Fruit fly (Drosophila melanogaster) whole organism, embryonic: ENCODE results near the gene Sps2.

Experiments used
- Atf-2 ChIP-seq: fragments of 200-800 bp; sonication (Bioruptor generic); optimal IDR thresholded peaks from 2 replicates; lab custom pipeline; 2016; ENCODE audit warnings: missing biosample characterization, missing genetic modification characterization
- CG10267 ChIP-seq: fragments of 200-800 bp; sonication (Bioruptor generic); optimal IDR thresholded peaks from 2 replicates; lab custom pipeline; 2018; ENCODE audit warnings: missing biosample characterization, mild to moderate bottlenecking, missing genetic modification characterization, moderate library complexity
- CG13775 ChIP-seq: fragments of 200-800 bp; sonication (Bioruptor generic); optimal IDR thresholded peaks from 3 replicates; lab custom pipeline; 2017; ENCODE audit warnings: missing biosample characterization, mild to moderate bottlenecking, missing genetic modification characterization
- CG1647 ChIP-seq: fragments of 200-800 bp; sonication (Bioruptor generic); optimal IDR thresholded peaks from 3 replicates; lab custom pipeline; 2016; ENCODE audit warnings: missing biosample characterization, missing genetic modification characterization
- CG16779 ChIP-seq: fragments of 200-800 bp; sonication (Bioruptor generic); IDR thresholded peaks from 2 replicates; pipeline ENCODE4 v1.3.6; 2022; ENCODE audit warnings: missing biosample characterization, missing genetic modification characterization
- CG16815 ChIP-seq: fragments of 200-800 bp; sonication (Bioruptor generic); optimal IDR thresholded peaks from 3 replicates; lab custom pipeline; 2017; ENCODE audit warnings: missing biosample characterization, mild to moderate bottlenecking, missing genetic modification characterization
- CG16863 ChIP-seq: fragments of 200-800 bp; sonication (Bioruptor generic); optimal IDR thresholded peaks from 3 replicates; lab custom pipeline; 2016; ENCODE audit warnings: missing biosample characterization, missing genetic modification characterization
- CG17385 ChIP-seq: fragments of 200-800 bp; sonication (Bioruptor generic); optimal IDR thresholded peaks from 3 replicates; lab custom pipeline; 2018; ENCODE audit warnings: missing biosample characterization, mild to moderate bottlenecking, missing genetic modification characterization
- CG31224 ChIP-seq: fragments of 200-800 bp; sonication (Bioruptor generic); IDR thresholded peaks from 2 replicates; pipeline ENCODE4 v1.3.6; 2022; ENCODE audit warnings: missing biosample characterization, missing genetic modification characterization
- CG32772 ChIP-seq: fragments of 200-800 bp; sonication (Bioruptor generic); IDR thresholded peaks from 2 replicates; pipeline ENCODE4 v1.3.6; 2022; ENCODE audit warnings: missing biosample characterization, missing genetic modification characterization
- CG4328 ChIP-seq: fragments of 200-800 bp; sonication (Bioruptor generic); optimal IDR thresholded peaks from 3 replicates; lab custom pipeline; 2017; ENCODE audit warnings: missing biosample characterization, missing genetic modification reagents, missing genetic modification characterization
- CG4404 ChIP-seq: fragments of 200-800 bp; sonication (Bioruptor generic); IDR thresholded peaks from 2 replicates; pipeline ENCODE4 v1.3.6; 2022; ENCODE audit warnings: missing biosample characterization, missing genetic modification characterization
- CG6254 ChIP-seq: fragments of 200-800 bp; sonication (Bioruptor generic); optimal IDR thresholded peaks from 3 replicates; lab custom pipeline; 2017; ENCODE audit warnings: mild to moderate bottlenecking, missing biosample characterization, missing genetic modification reagents, missing genetic modification characterization
- CG6689 ChIP-seq: fragments of 200-800 bp; sonication (Bioruptor generic); IDR thresholded peaks from 2 replicates; pipeline ENCODE4 v1.3.6; 2022; ENCODE audit warnings: missing biosample characterization, missing genetic modification characterization
- CG6854 ChIP-seq: fragments of 200-800 bp; sonication (Bioruptor generic); optimal IDR thresholded peaks from 3 replicates; lab custom pipeline; 2017; ENCODE audit warnings: missing biosample characterization, mild to moderate bottlenecking, missing genetic modification characterization
- CG7372 ChIP-seq: fragments of 200-800 bp; sonication (Bioruptor generic); IDR thresholded peaks from 2 replicates; pipeline ENCODE4 v1.3.6; 2022; ENCODE audit warnings: missing biosample characterization, missing genetic modification characterization
- CG7745 ChIP-seq: fragments of 200-800 bp; sonication (Bioruptor generic); optimal IDR thresholded peaks from 2 replicates; lab custom pipeline; 2018; ENCODE audit warnings: missing biosample characterization, mild to moderate bottlenecking, missing genetic modification characterization, moderate library complexity
- CG9797 ChIP-seq: fragments of 200-800 bp; sonication (Bioruptor generic); optimal IDR thresholded peaks from 3 replicates; lab custom pipeline; 2018; ENCODE audit warnings: missing biosample characterization, mild to moderate bottlenecking, missing genetic modification characterization
- Chrac-16 ChIP-seq: fragments of 200-800 bp; sonication (Bioruptor generic); optimal IDR thresholded peaks from 3 replicates; lab custom pipeline; 2016; ENCODE audit warnings: missing biosample characterization, missing genetic modification characterization
- Dip2 ChIP-seq: fragments of 200-800 bp; sonication (Bioruptor generic); IDR thresholded peaks from 2 replicates; pipeline ENCODE4 v1.3.6; 2022; ENCODE audit warnings: missing biosample characterization, missing genetic modification characterization
- Hsf ChIP-seq: fragments of 200-800 bp; sonication (Bioruptor generic); optimal IDR thresholded peaks from 3 replicates; lab custom pipeline; 2016; ENCODE audit warnings: missing biosample characterization, missing genetic modification characterization
- MBD-R2 ChIP-seq: fragments of 200-800 bp; sonication (Bioruptor generic); IDR thresholded peaks from 2 replicates; pipeline ENCODE4 v1.3.6; 2022; ENCODE audit warnings: missing biosample characterization, missing genetic modification characterization
- Med ChIP-seq: fragments of 200-800 bp; sonication (Bioruptor generic); peaks from one replicate; lab custom pipeline; 2016; ENCODE audit warnings: missing biosample characterization, missing genetic modification characterization, mild to moderate bottlenecking, inconsistent platforms, moderate library complexity
- Nf-YB ChIP-seq: fragments of 200-800 bp; sonication (Bioruptor generic); optimal IDR thresholded peaks from 3 replicates; lab custom pipeline; 2019; ENCODE audit warnings: missing biosample characterization, mild to moderate bottlenecking, missing genetic modification characterization, moderate library complexity
- Poxn ChIP-seq: fragments of 200-800 bp; sonication (Bioruptor generic); IDR thresholded peaks from 2 replicates; pipeline ENCODE4 v1.3.6; 2022; ENCODE audit warnings: missing biosample characterization, missing genetic modification characterization
- Rx ChIP-seq: fragments of 200-800 bp; sonication (Bioruptor generic); IDR thresholded peaks from 2 replicates; pipeline ENCODE4 v1.3.6; 2022; ENCODE audit warnings: missing biosample characterization, missing genetic modification characterization
- Sox102F ChIP-seq: fragments of 200-800 bp; sonication (Bioruptor generic); optimal IDR thresholded peaks from 2 replicates; lab custom pipeline; 2018; ENCODE audit warnings: missing biosample characterization, mild to moderate bottlenecking, missing genetic modification characterization, moderate library complexity
- amos ChIP-seq: fragments of 200-800 bp; sonication (Bioruptor generic); IDR thresholded peaks from 2 replicates; pipeline ENCODE4 v1.3.6; 2022; ENCODE audit warnings: missing biosample characterization, missing genetic modification characterization; ENCODE audit not compliant: partially characterized antibody
- ato ChIP-seq: fragments of 200-800 bp; sonication (Bioruptor generic); IDR thresholded peaks from 2 replicates; pipeline ENCODE4 v1.3.6; 2022; ENCODE audit warnings: missing biosample characterization, missing genetic modification characterization; ENCODE audit not compliant: partially characterized antibody
- bcd ChIP-seq: fragments of 200-800 bp; sonication (Bioruptor generic); optimal IDR thresholded peaks from 2 replicates; lab custom pipeline; 2017; ENCODE audit warnings: missing biosample characterization, mild to moderate bottlenecking, missing genetic modification characterization
- da ChIP-seq: fragments of 200-800 bp; sonication (Bioruptor generic); optimal IDR thresholded peaks from 2 replicates; lab custom pipeline; 2016; ENCODE audit warnings: missing biosample characterization, missing genetic modification characterization
- dm ChIP-seq: fragments of 200-800 bp; sonication (Bioruptor generic); optimal IDR thresholded peaks from 3 replicates; lab custom pipeline; 2016; ENCODE audit warnings: missing biosample characterization, missing genetic modification characterization
- dmrt11E ChIP-seq: fragments of 200-800 bp; sonication (Bioruptor generic); optimal IDR thresholded peaks from 3 replicates; lab custom pipeline; 2018; ENCODE audit warnings: missing biosample characterization, mild to moderate bottlenecking, missing genetic modification characterization, moderate library complexity
- eyg ChIP-seq: fragments of 200-800 bp; sonication (Bioruptor generic); optimal IDR thresholded peaks from 3 replicates; lab custom pipeline; 2016; ENCODE audit warnings: missing biosample characterization, missing genetic modification characterization
- fd64A ChIP-seq: fragments of 200-800 bp; sonication (Bioruptor generic); optimal IDR thresholded peaks from 3 replicates; lab custom pipeline; 2018; ENCODE audit warnings: missing biosample characterization, mild to moderate bottlenecking, missing genetic modification characterization
- gce ChIP-seq: fragments of 200-800 bp; sonication (Bioruptor generic); IDR thresholded peaks from 3 replicates; pipeline ENCODE4 v1.3.6; 2022; ENCODE audit warnings: missing biosample characterization, missing genetic modification characterization
- gfzf ChIP-seq: fragments of 200-800 bp; sonication (Bioruptor generic); optimal IDR thresholded peaks from 2 replicates; lab custom pipeline; 2016; ENCODE audit warnings: missing biosample characterization, mild to moderate bottlenecking, missing genetic modification characterization, moderate library complexity
- grau ChIP-seq: fragments of 200-800 bp; optimal IDR thresholded peaks from 3 replicates; lab custom pipeline; 2019; ENCODE audit warnings: missing biosample characterization, mild to moderate bottlenecking, missing genetic modification characterization, moderate library complexity
- her ChIP-seq: fragments of 200-800 bp; sonication (Bioruptor generic); optimal IDR thresholded peaks from 2 replicates; lab custom pipeline; 2016; ENCODE audit warnings: missing biosample characterization, missing genetic modification characterization
- jing ChIP-seq: fragments of 200-800 bp; sonication (Bioruptor generic); optimal IDR thresholded peaks from 2 replicates; lab custom pipeline; 2018; ENCODE audit warnings: missing biosample characterization, mild to moderate bottlenecking, missing genetic modification characterization
- oc ChIP-seq: fragments of 200-800 bp; sonication (Bioruptor generic); optimal IDR thresholded peaks from 2 replicates; lab custom pipeline; 2018; ENCODE audit warnings: missing biosample characterization, mild to moderate bottlenecking, missing genetic modification characterization, moderate library complexity
- odd ChIP-seq: fragments of 200-800 bp; sonication (Bioruptor generic); optimal IDR thresholded peaks from 2 replicates; lab custom pipeline; 2017; ENCODE audit warnings: missing biosample characterization, mild to moderate bottlenecking, missing genetic modification characterization
- p53 ChIP-seq: fragments of 200-800 bp; sonication (Bioruptor generic); optimal IDR thresholded peaks from 2 replicates; lab custom pipeline; 2016; ENCODE audit warnings: missing biosample characterization, missing genetic modification characterization
- seq ChIP-seq: fragments of 200-800 bp; sonication (Bioruptor generic); IDR thresholded peaks from 2 replicates; pipeline ENCODE4 v1.3.6; 2022; ENCODE audit warnings: missing biosample characterization, missing genetic modification characterization
- shn ChIP-seq: fragments of 200-800 bp; sonication (Bioruptor generic); optimal IDR thresholded peaks from 3 replicates; lab custom pipeline; 2016; ENCODE audit warnings: missing biosample characterization, missing genetic modification characterization
- sisA ChIP-seq: fragments of 200-800 bp; sonication (Bioruptor generic); IDR thresholded peaks from 2 replicates; pipeline ENCODE4 v1.3.6; 2022; ENCODE audit warnings: missing biosample characterization, missing genetic modification characterization
- toy ChIP-seq: fragments of 200-800 bp; sonication (Bioruptor generic); IDR thresholded peaks from 2 replicates; pipeline ENCODE4 v1.3.6; 2022; ENCODE audit warnings: missing biosample characterization, missing genetic modification characterization
- zen2 ChIP-seq: fragments of 200-800 bp; sonication (Bioruptor generic); IDR thresholded peaks from 3 replicates; pipeline ENCODE4 v1.3.6; 2022; ENCODE audit warnings: missing biosample characterization, missing genetic modification characterization; ENCODE audit not compliant: partially characterized antibody
- zfh1 ChIP-seq: fragments of 200-800 bp; sonication (Bioruptor generic); IDR thresholded peaks from 3 replicates; pipeline ENCODE4 v1.3.6; 2022; ENCODE audit warnings: missing biosample characterization, missing genetic modification characterization

Sps2 gene

DNA sequence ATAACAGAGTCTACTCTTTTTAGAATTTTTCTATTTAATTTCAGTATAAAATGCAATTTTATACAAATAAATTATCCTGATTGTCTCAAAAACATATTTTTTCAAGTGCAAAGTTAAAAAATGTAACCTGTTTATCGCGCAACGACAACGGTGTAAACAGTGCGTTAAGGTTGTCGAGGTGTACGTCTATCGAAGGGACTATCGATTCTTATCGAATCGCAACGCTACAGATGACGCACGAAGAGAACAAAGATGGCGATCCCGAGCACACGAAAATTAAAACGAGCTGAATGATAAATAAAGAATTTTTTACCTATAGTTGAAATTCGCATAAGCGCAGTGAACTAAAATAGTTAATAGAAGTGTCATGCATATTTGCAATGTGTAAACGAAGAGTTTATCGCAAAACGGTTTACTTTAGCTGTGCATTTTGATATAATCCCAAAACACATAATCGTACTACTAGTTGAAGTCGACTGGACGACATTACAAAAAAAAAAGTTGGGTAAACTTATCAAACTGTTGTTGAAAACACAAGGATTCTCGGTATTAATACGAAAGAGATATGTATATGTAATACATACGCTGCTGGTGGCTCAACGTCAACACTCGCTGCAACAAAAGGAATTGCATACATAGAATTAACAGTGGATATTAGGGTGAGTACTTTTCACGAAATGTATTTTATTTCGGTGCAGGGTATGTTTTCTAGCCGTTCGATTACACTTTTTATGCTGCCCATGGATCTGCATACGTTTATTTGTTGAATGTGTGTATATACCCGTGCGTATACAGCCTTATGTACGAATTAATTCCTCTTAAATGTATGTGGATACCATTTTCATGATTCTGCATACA, 45.7 kb downstream of the Sps2 start, which contains the start of gene da (continued):
- TF ChIP-seq MBD-R2: peak; percentile 61
- TF ChIP-seq fd64A (GFP tag; lab: Kevin White, UChicago): no peak
- TF ChIP-seq CG6689 (GFP tag; lab: Robert Waterston, UW): peak; percentile 64
- no peak for TF ChIP-seq eyg
- 0 out of 2 replicates have a peak, but pooled peaks have one; percentile 29 for TF ChIP-seq CG7372 (GFP tag; lab: Robert Waterston, UW)
- TF ChIP-seq grau: peak; percentile 69
- TF ChIP-seq gfzf (GFP tag; lab: Kevin White, UChicago): peak; percentile 21
- peak; percentile 65 for TF ChIP-seq dmrt11E (tag; lab: Kevin White, UChicago)
- TF ChIP-seq CG1647 (GFP tag; lab: Kevin White, UChicago): peak; percentile 24
- peak; percentile 23 for TF ChIP-seq odd
- no peak; the same call in 2 of the 3 replicates for TF ChIP-seq gce (GFP tag; lab: Robert Waterston, UW)
- peak; percentile 46 for TF ChIP-seq her (GFP tag; lab: Kevin White, UChicago)
- peak; percentile 56 for TF ChIP-seq Chrac-16 (GFP tag; lab: Kevin White, UChicago)
- TF ChIP-seq bcd (GFP tag; lab: Kevin White, UChicago): peak; percentile 58
- TF ChIP-seq Atf-2 (GFP tag; lab: Kevin White, UChicago): no peak
- no peak for TF ChIP-seq Dip2 (GFP tag; lab: Robert Waterston, UW)
- peak; percentile 7 for TF ChIP-seq shn (GFP tag; lab: Kevin White, UChicago)
- no peak; the same call in 1 of the 2 replicates for TF ChIP-seq seq (GFP tag; lab: Robert Waterston, UW)
- TF ChIP-seq CG9797: peak; percentile 58
- peak; percentile 49 for TF ChIP-seq CG13775 (GFP tag; lab: Kevin White, UChicago)
- TF ChIP-seq Sox102F (GFP tag; lab: Kevin White, UChicago): no peak
- no peak for TF ChIP-seq CG4328 (GFP tag; lab: Kevin White, UChicago)
- peak; percentile 57 for TF ChIP-seq CG16863
- peak; percentile 38 for TF ChIP-seq Nf-YB (GFP tag; lab: Kevin White, UChicago)
- TF ChIP-seq CG6854: peak; percentile 38
- peak; percentile 12 for TF ChIP-seq p53
- TF ChIP-seq Poxn (GFP tag; lab: Robert Waterston, UW): no peak
- no peak for TF ChIP-seq zen2 (GFP tag; lab: Robert Waterston, UW)
- no peak for TF ChIP-seq jing
- peak; percentile 92 for TF ChIP-seq Med (GFP tag; lab: Kevin White, UChicago)
- TF ChIP-seq CG10267: peak; percentile 64
- TF ChIP-seq amos (GFP tag; lab: Robert Waterston, UW): peak; percentile 66; the same call in 1 of the 2 replicates
- no peak; the same call in 1 of the 2 replicates for TF ChIP-seq sisA (GFP tag; lab: Robert Waterston, UW)
- peak; percentile 26 for TF ChIP-seq CG17385 (GFP tag; lab: Kevin White, UChicago)
- no peak for TF ChIP-seq toy (GFP tag; lab: Robert Waterston, UW)
- peak; percentile 40; the same call in 1 of the 2 replicates for TF ChIP-seq CG31224 (GFP tag; lab: Robert Waterston, UW)
- no peak for TF ChIP-seq CG7745 (tag; lab: Kevin White, UChicago)
- TF ChIP-seq da (GFP tag; lab: Kevin White, UChicago): peak; percentile 59
- TF ChIP-seq zfh1 (GFP tag; lab: Robert Waterston, UW): peak; percentile 40; the same call in 1 of the 3 replicates
- peak; percentile 73 for TF ChIP-seq Hsf
- no peak; the same call in 1 of the 2 replicates for TF ChIP-seq Rx (GFP tag; lab: Robert Waterston, UW)
- TF ChIP-seq CG32772 (GFP tag; lab: Robert Waterston, UW): no peak; the same call in 1 of the 2 replicates
- no peak for TF ChIP-seq CG6254 (GFP tag; lab: Kevin White, UChicago)
- no peak for TF ChIP-seq CG4404 (GFP tag; lab: Robert Waterston, UW)
- TF ChIP-seq oc (tag; lab: Kevin White, UChicago): no peak
- TF ChIP-seq ato (GFP tag; lab: Robert Waterston, UW): peak; percentile 17; the same call in 1 of the 2 replicates
- peak; percentile 19 for TF ChIP-seq CG16815 (GFP tag; lab: Kevin White, UChicago)
- no peak for TF ChIP-seq CG16779 (GFP tag; lab: Robert Waterston, UW)
- peak; percentile 76 for TF ChIP-seq dm (GFP tag; lab: Kevin White, UChicago)
